Fruit fly (Drosophila melanogaster) whole organism: ENCODE data around the gene comm2.

Source experiments
- CG8478 ChIP-seq: fragments of >200 bp; optimal IDR thresholded peaks from 2 replicates; lab custom pipeline; 2018; ENCODE audit warnings: inconsistent platforms
- Dll ChIP-seq: fragments of >200 bp; optimal IDR thresholded peaks from 2 replicates; lab custom pipeline; 2017
- EcR ChIP-seq, 2 experiments: fragments of >200 bp; optimal IDR thresholded peaks; 2 replicates each; lab custom pipeline; 2017; ENCODE audit warnings: missing biosample characterization in 2 of 2, missing genetic modification characterization in 2 of 2, missing genetic modification reagents in 2 of 2
- pan ChIP-seq: fragments of >200 bp; optimal IDR thresholded peaks from 2 replicates; lab custom pipeline; 2017
- psq ChIP-seq: fragments of >200 bp; optimal IDR thresholded peaks from 2 replicates; lab custom pipeline; 2017
- usp ChIP-seq: fragments of >200 bp; optimal IDR thresholded peaks from 2 replicates; lab custom pipeline; 2017; ENCODE audit warnings: missing biosample characterization, missing genetic modification characterization, mixed read lengths

Gene comm2

DNA sequence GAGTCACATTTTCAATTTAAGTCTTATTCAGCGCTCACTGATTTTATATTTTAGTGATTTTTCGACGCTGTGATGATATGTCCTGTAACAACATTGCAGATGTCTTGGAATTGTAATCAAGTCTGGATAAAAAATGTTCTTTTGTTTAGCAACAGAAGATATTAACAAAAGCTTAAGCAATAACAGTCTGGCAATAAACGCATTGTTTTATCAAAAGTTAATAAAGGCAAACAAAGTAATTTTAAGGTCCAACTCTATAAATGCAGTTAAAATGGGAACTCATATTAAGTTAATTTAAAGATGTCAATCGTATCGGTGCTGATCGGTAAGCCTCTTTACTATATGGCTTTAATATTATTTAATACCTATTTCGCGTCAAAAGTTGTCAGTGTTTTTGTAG is 38.1 kb downstream of the comm2 start, which contains the start of gene CG43082:
Gene CG43082, plus strand, starts transcription at position 301 of the 400 bp plus-strand sequence.
- no peak for TF ChIP-seq psq
- no peak for TF ChIP-seq CG8478 (lab: Kevin White, UChicago)
- no peak for TF ChIP-seq usp
- no peak for TF ChIP-seq EcR (GFP tag; optimal IDR thresholded peaks at IDR 0.05; lab: Kevin White, UChicago)
- TF ChIP-seq Dll: no peak
- no peak for TF ChIP-seq pan (lab: Kevin White, UChicago)

DNA sequence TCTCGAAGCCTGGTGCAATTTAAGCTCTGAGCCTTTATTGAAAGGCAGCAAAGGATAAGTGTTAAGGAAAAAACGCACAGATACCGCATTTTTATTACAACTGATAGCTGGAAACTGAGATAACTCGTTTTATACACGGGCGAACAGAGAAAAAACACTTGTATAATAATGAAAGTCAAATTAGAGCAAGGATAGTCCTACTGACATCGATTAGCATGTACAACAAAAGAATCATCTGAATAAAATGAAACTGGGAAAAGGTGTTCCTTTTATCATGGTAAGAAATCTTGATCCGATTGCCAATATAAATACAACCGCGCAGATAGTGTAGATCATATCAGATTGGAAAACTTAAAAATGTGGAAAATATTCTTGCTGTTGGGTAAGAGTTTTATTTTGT is 38.7 kb downstream of the comm2 start, which contains the start of the genes Eig71Ej and Eig71Ek:
Gene Eig71Ej, minus strand, starts transcription at position 101 of the 400 bp plus-strand sequence.
Gene Eig71Ek, plus strand, starts transcription at position 334 of the 400 bp plus-strand sequence.
- TF ChIP-seq usp: no peak

DNA sequence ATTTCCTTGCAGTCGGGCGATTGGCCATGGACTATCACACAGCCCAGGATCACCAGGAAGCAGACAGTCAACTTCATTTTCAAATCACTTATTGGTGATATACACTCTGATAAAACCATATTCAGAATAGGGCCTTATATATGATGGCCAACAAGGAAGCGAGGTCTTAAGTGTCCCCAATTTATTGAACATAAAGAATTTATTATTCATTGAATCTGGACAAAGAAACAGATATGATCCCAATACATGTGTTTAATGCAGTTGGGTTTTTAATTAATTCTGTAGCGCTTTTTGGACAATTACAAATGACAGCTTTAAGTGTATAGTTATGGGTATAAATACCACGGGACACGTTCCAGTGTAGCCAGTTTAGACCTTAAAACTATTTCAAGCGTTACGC is 40.3 kb downstream of the comm2 start, which contains the start of the genes Eig71Eh and Eig71Ei:
Gene Eig71Eh, minus strand, starts transcription at position 101 of the 400 bp plus-strand sequence.
Gene Eig71Ei, plus strand, starts transcription at position 367 of the 400 bp plus-strand sequence.
- TF ChIP-seq CG8478 (lab: Kevin White, UChicago): no peak
- TF ChIP-seq psq: no peak
- TF ChIP-seq EcR (GFP tag; optimal IDR thresholded peaks at IDR 0.05; lab: Kevin White, UChicago): no peak
- no peak for TF ChIP-seq usp
- no peak for TF ChIP-seq pan (lab: Kevin White, UChicago)
- no peak for TF ChIP-seq Dll

DNA sequence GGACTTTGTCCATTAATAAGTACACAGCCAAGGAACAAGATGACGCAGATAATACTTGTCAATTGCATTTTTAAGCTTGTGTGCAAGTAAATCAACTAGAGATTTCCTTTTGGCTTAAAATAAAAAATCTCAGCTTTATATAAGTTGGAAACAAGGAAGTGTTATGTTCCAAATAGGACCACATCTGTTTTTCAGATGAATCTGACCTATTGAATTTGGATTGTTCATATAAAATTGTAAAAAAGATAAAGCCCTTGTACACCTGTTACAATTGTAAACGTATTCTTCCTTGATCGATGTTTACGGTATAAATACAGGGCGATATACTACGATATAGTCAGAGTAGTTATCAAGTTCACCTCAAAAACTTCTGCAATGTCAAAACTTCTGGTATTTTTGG is 42.4 kb downstream of the comm2 start, which contains the start of the genes Eig71Ef and Eig71Eg:
Gene Eig71Ef, minus strand, starts transcription at position 101 of the 400 bp plus-strand sequence.
Gene Eig71Eg, plus strand, starts transcription at position 339 of the 400 bp plus-strand sequence.
- TF ChIP-seq EcR (GFP tag; optimal IDR thresholded peaks at IDR 0.05; lab: Kevin White, UChicago): no peak
- no peak for TF ChIP-seq usp
- TF ChIP-seq pan (lab: Kevin White, UChicago): no peak
- TF ChIP-seq CG8478 (lab: Kevin White, UChicago): no peak
- TF ChIP-seq psq: no peak

DNA sequence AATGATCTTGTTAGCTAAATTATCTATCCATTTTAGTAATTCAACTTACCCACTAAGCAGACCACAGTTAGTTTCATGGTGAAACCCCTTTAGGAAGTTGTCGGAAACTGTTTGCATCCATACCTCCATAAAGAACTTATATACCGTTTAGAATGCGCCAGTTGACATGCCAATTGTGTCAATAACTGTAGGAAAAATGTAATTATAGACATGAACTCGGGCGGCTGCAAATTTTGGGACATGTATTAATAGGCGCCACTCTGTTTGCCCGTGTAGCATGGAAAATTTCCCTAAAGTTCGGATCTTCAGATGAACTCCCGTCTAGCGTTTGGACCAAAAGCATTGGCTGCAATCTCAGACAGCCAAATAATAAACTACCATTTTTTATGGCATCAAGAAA is 43.7 kb downstream of the comm2 start, which contains the start of gene Eig71Ee:
Gene Eig71Ee, minus strand, starts transcription at position 101 of the 400 bp plus-strand sequence.
- no peak for TF ChIP-seq CG8478 (lab: Kevin White, UChicago)
- TF ChIP-seq psq: no peak
- TF ChIP-seq pan (lab: Kevin White, UChicago): no peak
- no peak for TF ChIP-seq Dll
- no peak for TF ChIP-seq EcR (GFP tag; optimal IDR thresholded peaks at IDR 0.05; lab: Kevin White, UChicago)
- TF ChIP-seq usp: no peak

DNA sequence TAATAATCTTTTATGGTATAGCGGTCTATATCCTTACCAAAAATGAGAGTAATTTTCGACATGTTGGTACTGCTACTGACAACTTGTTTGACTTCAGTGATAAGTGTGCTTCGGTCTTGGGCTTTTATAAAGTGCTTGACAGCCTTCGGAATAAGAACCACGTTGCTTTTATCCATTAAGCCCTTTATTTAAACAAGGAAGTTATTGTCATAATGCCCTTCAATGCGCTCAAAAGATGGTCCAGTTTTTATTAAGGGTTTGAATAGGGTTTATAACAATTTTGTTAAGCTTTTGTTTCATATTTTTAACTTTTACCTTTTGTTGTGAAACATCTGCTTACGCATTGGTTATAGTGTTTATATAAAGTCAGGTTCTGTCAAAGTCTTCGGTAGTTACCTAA is 47.5 kb downstream of the comm2 start, which contains the start of the genes Eig71Ec and Eig71Ed:
Gene Eig71Ec, minus strand, starts transcription at position 101 of the 400 bp plus-strand sequence.
Gene Eig71Ed, plus strand, starts transcription at position 384 of the 400 bp plus-strand sequence.
- TF ChIP-seq pan (lab: Kevin White, UChicago) (no peak), usp (no peak), EcR (GFP tag; optimal IDR thresholded peaks at IDR 0.05; lab: Kevin White, UChicago) (no peak), Dll (no peak), psq (no peak), CG8478 (lab: Kevin White, UChicago) (no peak)

DNA sequence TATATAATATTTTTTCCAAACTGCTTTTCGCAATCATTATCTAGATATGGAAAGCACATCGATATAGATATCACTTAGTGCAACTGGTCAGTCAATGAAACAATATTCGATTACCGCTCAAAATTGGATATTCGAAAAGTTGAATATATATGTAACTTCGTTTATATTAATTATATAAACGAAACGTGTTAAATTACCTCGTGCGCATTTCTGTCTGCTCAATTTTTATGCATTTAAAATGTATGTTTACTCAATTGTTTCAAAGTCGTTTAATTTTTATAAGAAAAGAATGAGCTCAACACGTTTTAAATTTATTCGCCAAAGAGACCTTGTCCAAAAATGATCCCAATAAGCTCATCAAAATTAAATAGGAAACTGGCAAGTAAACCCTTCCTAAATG is 49.1 kb downstream of the comm2 start, which contains the start of gene CG43084:
Gene CG43084, plus strand, starts transcription at position 301 of the 400 bp plus-strand sequence.
- no peak for TF ChIP-seq pan (lab: Kevin White, UChicago)
- no peak for TF ChIP-seq psq
- no peak for TF ChIP-seq EcR (GFP tag; optimal IDR thresholded peaks at IDR 0.05; lab: Kevin White, UChicago)
- TF ChIP-seq Dll: no peak
- TF ChIP-seq usp: no peak
- TF ChIP-seq CG8478 (lab: Kevin White, UChicago): no peak

DNA sequence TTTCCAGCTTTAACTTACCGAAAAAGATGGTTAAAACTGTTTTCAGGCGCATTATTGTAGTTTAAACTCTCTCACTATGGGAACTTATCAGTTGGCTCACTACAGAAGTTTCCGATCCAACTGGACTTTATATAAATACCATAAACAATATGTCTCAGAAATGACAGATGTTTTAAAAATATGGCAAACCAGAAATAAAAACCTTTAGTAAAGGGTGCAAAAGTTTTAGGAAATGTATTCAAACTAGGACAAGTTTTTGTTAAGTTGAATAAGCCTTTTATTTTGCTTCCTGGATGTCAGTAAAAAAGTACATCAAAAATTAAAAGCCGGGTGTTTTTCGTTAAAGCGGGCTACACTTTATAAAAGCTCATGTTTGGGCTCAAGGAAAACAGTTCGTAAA is 50.1 kb downstream of the comm2 start, which contains the start of the genes Eig71Ea and Eig71Eb:
Gene Eig71Ea, minus strand, starts transcription at position 101 of the 400 bp plus-strand sequence.
Gene Eig71Eb, plus strand, starts transcription at position 376 of the 400 bp plus-strand sequence.
- no peak for TF ChIP-seq usp
- TF ChIP-seq EcR (GFP tag; optimal IDR thresholded peaks at IDR 0.05; lab: Kevin White, UChicago): no peak
- no peak for TF ChIP-seq Dll
- TF ChIP-seq CG8478 (lab: Kevin White, UChicago): no peak
- TF ChIP-seq psq: no peak
- TF ChIP-seq pan (lab: Kevin White, UChicago): no peak

DNA sequence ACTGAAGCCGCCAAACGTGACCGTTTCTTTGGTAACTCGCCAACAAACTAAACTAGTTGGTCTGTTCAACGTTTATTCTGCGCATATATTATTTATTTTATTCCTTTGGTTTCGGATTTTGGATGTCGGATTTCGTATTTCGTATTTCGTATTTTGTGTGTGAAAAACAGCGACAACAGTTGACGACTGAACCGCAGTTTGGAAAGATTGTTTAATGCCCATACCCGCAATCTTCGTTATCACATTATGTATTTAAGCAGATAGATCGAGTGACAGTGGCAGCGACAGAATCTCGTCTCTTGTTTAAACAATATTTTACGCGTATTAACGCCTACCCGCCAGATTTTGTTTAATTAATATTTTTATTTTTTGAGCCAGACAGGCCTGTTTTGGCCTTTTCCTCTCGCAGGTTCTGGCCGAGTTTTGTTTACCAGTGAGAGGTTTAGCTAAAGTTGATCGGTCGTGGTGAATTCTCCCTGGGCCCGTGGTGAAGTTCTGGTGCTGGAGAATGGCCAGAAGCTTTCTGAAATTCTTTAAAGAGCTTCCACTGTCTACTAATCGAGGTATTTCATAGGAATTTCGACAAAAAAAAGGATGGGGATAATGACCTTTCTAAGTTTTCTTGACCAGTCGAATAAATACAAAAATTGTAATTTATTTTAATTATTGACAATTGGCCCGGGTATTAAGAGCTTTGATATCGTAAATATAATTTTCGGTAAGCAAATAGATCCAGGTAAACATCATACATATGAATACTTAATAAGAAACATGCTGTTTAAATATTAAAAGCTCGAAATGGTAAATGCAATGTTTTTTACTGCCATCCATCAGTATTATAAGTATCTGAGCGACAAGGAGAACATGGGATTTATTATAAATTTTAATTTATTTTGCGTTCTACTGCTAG is 51.7 kb downstream of the comm2 start, which contains the start of the genes comm3 and CG43083:
Gene comm3, minus strand, starts transcription at position 51 of the 910 bp plus-strand sequence.
Gene CG43083, plus strand, starts transcription at position 860 of the 910 bp plus-strand sequence.
- TF ChIP-seq pan (lab: Kevin White, UChicago) (no peak), psq (no peak), Dll (no peak), usp (no peak), CG8478 (lab: Kevin White, UChicago) (no peak), EcR (GFP tag; optimal IDR thresholded peaks at IDR 0.05; lab: Kevin White, UChicago) (no peak)
